Fruit fly (Drosophila melanogaster) whole organism: Measurements from ENCODE around the gene CG31808.

ENCODE experiments used
- CG8478 ChIP-seq: fragments of >200 bp; optimal IDR thresholded peaks from 2 replicates; lab custom pipeline; 2018; ENCODE audit warnings: inconsistent platforms
- Dll ChIP-seq: fragments of >200 bp; optimal IDR thresholded peaks from 2 replicates; lab custom pipeline; 2017
- pan ChIP-seq: fragments of >200 bp; optimal IDR thresholded peaks from 2 replicates; lab custom pipeline; 2017
- psq ChIP-seq: fragments of >200 bp; optimal IDR thresholded peaks from 2 replicates; lab custom pipeline; 2017
- usp ChIP-seq: fragments of >200 bp; optimal IDR thresholded peaks from 2 replicates; lab custom pipeline; 2017; ENCODE audit warnings: missing biosample characterization, missing genetic modification characterization, mixed read lengths

- TF ChIP-seq usp, result no peak
- no peak for TF ChIP-seq CG8478
- TF ChIP-seq pan, result no peak
- no peak for TF ChIP-seq psq (lab: Kevin White, UChicago)
- no peak for TF ChIP-seq Dll
These were observed 2.1 kb downstream of the CG31808 start for dm6 chr2L:16713929-16714328.
